Fruit fly (Drosophila melanogaster) whole organism, prepupa: ENCODE data around the gene Npc2d.

Experiments used
- CG6163 ChIP-seq: fragments of 200-800 bp; sonication (Bioruptor generic); IDR thresholded peaks from 3 replicates; pipeline ENCODE4 v1.3.6; 2022; ENCODE audit warnings: missing biosample characterization, missing genetic modification characterization
- CG6854 ChIP-seq: fragments of 200-800 bp; sonication (Bioruptor generic); optimal IDR thresholded peaks from 2 replicates; lab custom pipeline; 2017; ENCODE audit warnings: missing biosample characterization, mild to moderate bottlenecking, missing genetic modification characterization
- Ets96B ChIP-seq: fragments of 200-800 bp; optimal IDR thresholded peaks from 2 replicates; lab custom pipeline; 2019; ENCODE audit warnings: missing biosample characterization, mild to moderate bottlenecking, missing genetic modification characterization, moderate library complexity
- OdsH ChIP-seq: fragments of 200-800 bp; sonication (Bioruptor generic); optimal IDR thresholded peaks from 3 replicates; lab custom pipeline; 2016; ENCODE audit warnings: missing biosample characterization, missing genetic modification characterization
- Sox102F ChIP-seq: fragments of 200-800 bp; sonication (Bioruptor generic); optimal IDR thresholded peaks from 2 replicates; lab custom pipeline; 2016; ENCODE audit warnings: missing biosample characterization, mild to moderate bottlenecking, missing genetic modification characterization
- salr ChIP-seq, 2 experiments: fragments of 200-800 bp; sonication (Bioruptor generic); optimal IDR thresholded peaks; 3 replicates each; lab custom pipeline; 2016 to 2018; ENCODE audit warnings: missing biosample characterization in 2 of 2, missing genetic modification characterization in 2 of 2, mild to moderate bottlenecking in 1 of 2
- spab ChIP-seq: fragments of 200-800 bp; sonication (Bioruptor generic); optimal IDR thresholded peaks from 2 replicates; lab custom pipeline; 2017; ENCODE audit warnings: missing biosample characterization, mild to moderate bottlenecking, missing genetic modification characterization, missing genetic modification reagents

DNA sequence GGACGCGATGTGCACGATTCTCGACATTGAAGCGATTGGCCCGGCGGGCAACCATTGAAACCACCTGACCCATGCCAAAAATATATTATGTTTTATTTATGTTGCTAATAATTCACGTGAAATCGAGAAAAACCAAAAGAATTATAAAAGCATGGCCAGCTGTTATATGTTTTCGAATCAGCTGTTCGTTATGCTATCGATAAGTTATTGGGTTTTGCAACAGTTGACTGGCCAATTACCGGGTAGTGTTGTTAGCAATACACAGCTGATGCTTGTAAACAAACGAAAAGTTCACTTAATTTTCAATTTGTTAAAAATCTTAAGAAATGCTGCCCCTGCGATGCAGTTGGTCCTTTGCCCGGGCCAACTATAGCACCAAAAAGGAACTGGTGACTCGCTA, 10.5 kb downstream of the Npc2d start, which contains the start of the genes CG11722 and mtTFB2:
- TF ChIP-seq OdsH (no peak), CG6854 (GFP tag; lab: Kevin White, UChicago) (no peak), spab (GFP tag; lab: Kevin White, UChicago) (no peak), Ets96B (tag; lab: Kevin White, UChicago) (no peak), CG6163 (GFP tag; lab: Robert Waterston, UW) (no peak), salr (GFP tag; optimal IDR thresholded peaks at IDR 0.05; lab: Kevin White, UChicago) (no peak), Sox102F (GFP tag; lab: Kevin White, UChicago) (no peak)
